Fruit fly (Drosophila melanogaster) whole organism, embryonic: ENCODE data around the gene ZnT63C.

Experiments used
- Adf1 ChIP-seq: fragments of 200-800 bp; sonication (Bioruptor generic); IDR thresholded peaks from 2 replicates; pipeline ENCODE4 v1.3.6; 2022; ENCODE audit warnings: missing biosample characterization, missing genetic modification characterization
- CG10321 ChIP-seq: fragments of 200-800 bp; sonication (Bioruptor generic); IDR thresholded peaks from 2 replicates; pipeline ENCODE4 v1.3.6; 2022; ENCODE audit warnings: missing biosample characterization, missing genetic modification characterization
- CG12236 ChIP-seq: fragments of 200-800 bp; sonication (Bioruptor generic); optimal IDR thresholded peaks from 2 replicates; lab custom pipeline; 2016; ENCODE audit warnings: missing biosample characterization, missing genetic modification characterization
- CG13287 ChIP-seq: fragments of 200-800 bp; sonication (Bioruptor generic); IDR thresholded peaks from 2 replicates; pipeline ENCODE4 v1.3.6; 2022; ENCODE audit warnings: missing biosample characterization, missing genetic modification characterization; ENCODE audit not compliant: partially characterized antibody
- CG14050 ChIP-seq: fragments of 200-800 bp; sonication (Bioruptor generic); IDR thresholded peaks from 3 replicates; pipeline ENCODE4 v1.3.6; 2022; ENCODE audit warnings: missing biosample characterization, missing genetic modification characterization
- CG14860 ChIP-seq: fragments of 200-800 bp; sonication (Bioruptor generic); IDR thresholded peaks from 3 replicates; pipeline ENCODE4 v1.3.6; 2022; ENCODE audit warnings: missing biosample characterization, missing genetic modification characterization; ENCODE audit not compliant: partially characterized antibody
- CG15073 ChIP-seq: fragments of 200-800 bp; sonication (Bioruptor generic); optimal IDR thresholded peaks from 2 replicates; lab custom pipeline; 2016; ENCODE audit warnings: missing biosample characterization, missing genetic modification characterization
- CG16815 ChIP-seq: fragments of 200-800 bp; sonication (Bioruptor generic); optimal IDR thresholded peaks from 3 replicates; lab custom pipeline; 2017; ENCODE audit warnings: missing biosample characterization, mild to moderate bottlenecking, missing genetic modification characterization
- CG1792 ChIP-seq: fragments of 200-800 bp; sonication (Bioruptor generic); optimal IDR thresholded peaks from 2 replicates; lab custom pipeline; 2016; ENCODE audit warnings: missing biosample characterization, missing genetic modification characterization
- CG2120 ChIP-seq: fragments of 200-800 bp; sonication (Bioruptor generic); optimal IDR thresholded peaks from 3 replicates; lab custom pipeline; 2016; ENCODE audit warnings: missing biosample characterization, missing genetic modification characterization
- CG2129 ChIP-seq: fragments of 200-800 bp; sonication (Bioruptor generic); IDR thresholded peaks from 2 replicates; pipeline ENCODE4 v1.3.6; 2022; ENCODE audit warnings: missing biosample characterization, missing genetic modification characterization; ENCODE audit not compliant: partially characterized antibody
- CG2889 ChIP-seq: fragments of 200-800 bp; sonication (Bioruptor generic); IDR thresholded peaks from 3 replicates; pipeline ENCODE4 v1.3.6; 2022; ENCODE audit warnings: missing biosample characterization, missing genetic modification characterization
- CG3163 ChIP-seq: fragments of 200-800 bp; sonication (Bioruptor generic); optimal IDR thresholded peaks from 3 replicates; lab custom pipeline; 2016; ENCODE audit warnings: missing biosample characterization, missing genetic modification characterization
- CG32772 ChIP-seq: fragments of 200-800 bp; sonication (Bioruptor generic); IDR thresholded peaks from 2 replicates; pipeline ENCODE4 v1.3.6; 2022; ENCODE audit warnings: missing biosample characterization, missing genetic modification characterization
- CG34376 ChIP-seq: fragments of 200-800 bp; sonication (Bioruptor generic); optimal IDR thresholded peaks from 2 replicates; lab custom pipeline; 2018; ENCODE audit warnings: missing biosample characterization, mild to moderate bottlenecking, missing genetic modification characterization
- CG43689 ChIP-seq: fragments of 200-800 bp; sonication (Bioruptor generic); IDR thresholded peaks from 2 replicates; pipeline ENCODE4 v1.3.6; 2022; ENCODE audit warnings: missing biosample characterization, missing genetic modification characterization
- CG4820 ChIP-seq: fragments of 200-800 bp; sonication (Bioruptor generic); optimal IDR thresholded peaks from 3 replicates; lab custom pipeline; 2016; ENCODE audit warnings: missing biosample characterization, missing genetic modification characterization
- CG5245 ChIP-seq: fragments of 200-800 bp; sonication (Bioruptor generic); optimal IDR thresholded peaks from 3 replicates; lab custom pipeline; 2016; ENCODE audit warnings: missing biosample characterization, missing genetic modification characterization
- CG6175 ChIP-seq: fragments of 200-800 bp; sonication (Bioruptor generic); IDR thresholded peaks from 3 replicates; pipeline ENCODE4 v1.3.6; 2022; ENCODE audit warnings: missing biosample characterization, missing genetic modification characterization
- CG6765 ChIP-seq: fragments of 200-800 bp; sonication (Bioruptor generic); optimal IDR thresholded peaks from 3 replicates; lab custom pipeline; 2017; ENCODE audit warnings: missing biosample characterization, mild to moderate bottlenecking, missing genetic modification characterization
- CG6854 ChIP-seq: fragments of 200-800 bp; sonication (Bioruptor generic); optimal IDR thresholded peaks from 3 replicates; lab custom pipeline; 2017; ENCODE audit warnings: missing biosample characterization, mild to moderate bottlenecking, missing genetic modification characterization
- CG8359 ChIP-seq: fragments of 200-800 bp; sonication (Bioruptor generic); optimal IDR thresholded peaks from 2 replicates; lab custom pipeline; 2017; ENCODE audit warnings: missing biosample characterization, mild to moderate bottlenecking, missing genetic modification characterization, borderline replicate concordance
- CG8924 ChIP-seq: fragments of 200-800 bp; optimal IDR thresholded peaks from 3 replicates; lab custom pipeline; 2019; ENCODE audit warnings: missing biosample characterization, mild to moderate bottlenecking, missing genetic modification characterization, moderate library complexity
- CG9215 ChIP-seq: fragments of 200-800 bp; sonication (Bioruptor generic); IDR thresholded peaks from 2 replicates; pipeline ENCODE4 v1.3.6; 2022; ENCODE audit warnings: missing biosample characterization, missing genetic modification characterization
- CG9727 ChIP-seq: fragments of 200-800 bp; sonication (Bioruptor generic); optimal IDR thresholded peaks from 3 replicates; lab custom pipeline; 2017; ENCODE audit warnings: missing biosample characterization, mild to moderate bottlenecking, missing genetic modification characterization
- CrebB ChIP-seq: fragments of 200-800 bp; sonication (Bioruptor generic); optimal IDR thresholded peaks from 3 replicates; lab custom pipeline; 2018; ENCODE audit warnings: missing biosample characterization, mild to moderate bottlenecking, missing genetic modification characterization
- Dip2 ChIP-seq: fragments of 200-800 bp; sonication (Bioruptor generic); IDR thresholded peaks from 2 replicates; pipeline ENCODE4 v1.3.6; 2022; ENCODE audit warnings: missing biosample characterization, missing genetic modification characterization
- Doc2 ChIP-seq: fragments of 200-800 bp; sonication (Bioruptor generic); IDR thresholded peaks from 2 replicates; pipeline ENCODE4 v1.3.6; 2022; ENCODE audit warnings: missing biosample characterization, missing genetic modification characterization
- Fer2 ChIP-seq: fragments of 200-800 bp; sonication (Bioruptor generic); optimal IDR thresholded peaks from 2 replicates; lab custom pipeline; 2018; ENCODE audit warnings: missing biosample characterization, mild to moderate bottlenecking, missing genetic modification characterization, moderate library complexity
- Med ChIP-seq: fragments of 200-800 bp; sonication (Bioruptor generic); peaks from one replicate; lab custom pipeline; 2016; ENCODE audit warnings: missing biosample characterization, missing genetic modification characterization, mild to moderate bottlenecking, inconsistent platforms, moderate library complexity
- Ptx1 ChIP-seq: fragments of 200-800 bp; sonication (Bioruptor generic); IDR thresholded peaks from 2 replicates; pipeline ENCODE4 v1.3.6; 2022; ENCODE audit warnings: missing biosample characterization, missing genetic modification characterization
- Rfx ChIP-seq: fragments of 200-800 bp; sonication (Bioruptor generic); IDR thresholded peaks from 2 replicates; pipeline ENCODE4 v1.3.6; 2022; ENCODE audit warnings: missing biosample characterization, missing genetic modification characterization
- Sin3A ChIP-seq: fragments of >200 bp; optimal IDR thresholded peaks from 2 replicates; lab custom pipeline; 2018
- Six4 ChIP-seq: fragments of 200-800 bp; sonication (Bioruptor generic); optimal IDR thresholded peaks from 2 replicates; lab custom pipeline; 2016; ENCODE audit warnings: missing biosample characterization, missing genetic modification characterization
- Spps ChIP-seq: fragments of 200-800 bp; sonication (Bioruptor generic); optimal IDR thresholded peaks from 2 replicates; lab custom pipeline; 2018; ENCODE audit warnings: missing biosample characterization, mild to moderate bottlenecking, missing genetic modification characterization
- Xrp1 ChIP-seq: fragments of 200-800 bp; sonication (Bioruptor generic); IDR thresholded peaks from 2 replicates; pipeline ENCODE4 v1.3.6; 2022; ENCODE audit warnings: missing biosample characterization, missing genetic modification characterization
- ab ChIP-seq: fragments of 200-800 bp; sonication (Bioruptor generic); optimal IDR thresholded peaks from 2 replicates; lab custom pipeline; 2016; ENCODE audit warnings: missing biosample characterization, missing genetic modification characterization
- crp ChIP-seq, 2 experiments: fragments of 200-800 bp; sonication (Bioruptor generic); optimal IDR thresholded peaks; 2 replicates in 1 of 2; 3 replicates in 1 of 2; lab custom pipeline; 2017; ENCODE audit warnings: missing biosample characterization in 2 of 2, missing genetic modification characterization in 2 of 2, mild to moderate bottlenecking in 1 of 2, moderate library complexity in 1 of 2
- dmrt11E ChIP-seq: fragments of 200-800 bp; sonication (Bioruptor generic); optimal IDR thresholded peaks from 3 replicates; lab custom pipeline; 2018; ENCODE audit warnings: missing biosample characterization, mild to moderate bottlenecking, missing genetic modification characterization, moderate library complexity
- ewg ChIP-seq: fragments of 200-800 bp; sonication (Bioruptor generic); optimal IDR thresholded peaks from 3 replicates; lab custom pipeline; 2017; ENCODE audit warnings: mild to moderate bottlenecking, missing biosample characterization, missing genetic modification reagents, missing genetic modification characterization
- eyg ChIP-seq: fragments of 200-800 bp; sonication (Bioruptor generic); optimal IDR thresholded peaks from 3 replicates; lab custom pipeline; 2016; ENCODE audit warnings: missing biosample characterization, missing genetic modification characterization
- ftz-f1 ChIP-seq: fragments of 200-800 bp; sonication (Bioruptor generic); optimal IDR thresholded peaks from 2 replicates; lab custom pipeline; 2016; ENCODE audit warnings: missing biosample characterization, missing genetic modification characterization
- gcm ChIP-seq: fragments of 200-800 bp; sonication (Bioruptor generic); optimal IDR thresholded peaks from 2 replicates; lab custom pipeline; 2019; ENCODE audit warnings: missing biosample characterization, mild to moderate bottlenecking, missing genetic modification characterization, moderate library complexity
- her ChIP-seq: fragments of 200-800 bp; sonication (Bioruptor generic); optimal IDR thresholded peaks from 2 replicates; lab custom pipeline; 2016; ENCODE audit warnings: missing biosample characterization, missing genetic modification characterization
- ind ChIP-seq: fragments of 200-800 bp; sonication (Bioruptor generic); optimal IDR thresholded peaks from 3 replicates; lab custom pipeline; 2016; ENCODE audit warnings: missing biosample characterization, missing genetic modification characterization
- lilli ChIP-seq: fragments of 200-800 bp; sonication (Bioruptor generic); optimal IDR thresholded peaks from 3 replicates; lab custom pipeline; 2016; ENCODE audit warnings: missing biosample characterization, missing genetic modification characterization
- lola ChIP-seq, 3 experiments: fragments of >200 bp in 2 of 3; fragments of 200-800 bp in 1 of 3; sonication (Bioruptor generic) in 1 of 3; optimal IDR thresholded peaks; 2 replicates each; lab custom pipeline; 2017 to 2019; ENCODE audit warnings: missing biosample characterization in 3 of 3, missing genetic modification characterization in 3 of 3, mild to moderate bottlenecking in 1 of 3, moderate library complexity in 1 of 3
- seq ChIP-seq: fragments of 200-800 bp; sonication (Bioruptor generic); IDR thresholded peaks from 2 replicates; pipeline ENCODE4 v1.3.6; 2022; ENCODE audit warnings: missing biosample characterization, missing genetic modification characterization
- sim ChIP-seq: fragments of 200-800 bp; sonication (Bioruptor generic); IDR thresholded peaks from 2 replicates; pipeline ENCODE4 v1.3.6; 2022; ENCODE audit warnings: missing biosample characterization, missing genetic modification characterization
- stwl ChIP-seq: fragments of 200-800 bp; sonication (Bioruptor generic); optimal IDR thresholded peaks from 3 replicates; lab custom pipeline; 2018; ENCODE audit warnings: missing biosample characterization, mild to moderate bottlenecking, missing genetic modification characterization, moderate library complexity
- zfh2 ChIP-seq: fragments of 200-800 bp; sonication (Bioruptor generic); optimal IDR thresholded peaks from 2 replicates; lab custom pipeline; 2016; ENCODE audit warnings: missing biosample characterization, missing genetic modification characterization

ZnT63C gene

DNA sequence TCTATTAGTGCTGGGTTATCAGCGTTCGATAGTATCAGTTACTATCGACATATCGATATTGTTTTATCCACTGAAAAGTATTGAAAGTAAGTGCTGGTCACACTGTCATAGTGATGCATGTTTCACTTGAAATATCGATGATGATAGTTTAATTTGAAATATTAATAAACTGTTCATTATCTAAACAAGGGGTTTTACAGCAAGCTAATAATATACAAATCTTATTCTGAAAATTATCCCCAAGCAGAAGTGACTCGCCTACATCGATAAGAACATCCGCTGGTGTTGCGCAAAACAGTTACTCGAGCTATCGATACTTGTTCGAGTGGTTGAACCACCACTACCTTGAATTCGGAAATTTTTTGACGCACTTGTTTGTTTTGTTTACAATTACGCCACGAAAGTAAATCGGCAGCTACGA, 15.7 kb downstream of the ZnT63C start, which contains the start of the genes PIG-C, CG12016 and Dpm2 (continued):
- no peak for TF ChIP-seq sim (GFP tag; lab: Robert Waterston, UW)
- TF ChIP-seq CG43689 (GFP tag; lab: Robert Waterston, UW) = no peak
- peak; percentile 49 for TF ChIP-seq ab
- peak; percentile 48 for TF ChIP-seq ftz-f1
- peak; percentile 93 for TF ChIP-seq Med (GFP tag; lab: Kevin White, UChicago)
- 0 out of 2 replicates have a peak, but pooled peaks have one; percentile 14 for TF ChIP-seq Adf1 (GFP tag; lab: Robert Waterston, UW)
- TF ChIP-seq Sin3A (lab: Kevin White, UChicago) = peak; percentile 77
- peak; percentile 43 for TF ChIP-seq dmrt11E
- TF ChIP-seq eyg (GFP tag; lab: Kevin White, UChicago) = no peak
- peak; percentile 53 for TF ChIP-seq CG1792 (GFP tag; lab: Kevin White, UChicago)
- peak; percentile 50 for TF ChIP-seq CG9727
- TF ChIP-seq CG8359 = no peak
- TF ChIP-seq ewg (GFP tag; lab: Kevin White, UChicago) = peak; percentile 80
- peak; percentile 95 for TF ChIP-seq CG2129
- peak; percentile 97 for TF ChIP-seq CG13287 (GFP tag; lab: Robert Waterston, UW)
- TF ChIP-seq CG6175 = no peak
- peak; percentile 69 for TF ChIP-seq Ptx1
- TF ChIP-seq CG4820 (GFP tag; lab: Kevin White, UChicago) = peak; percentile 64
- TF ChIP-seq lola (GFP tag; optimal IDR thresholded peaks at IDR 0.05; lab: Kevin White, UChicago) = peak in 1 of 3 experiments; percentile 62
- no peak for TF ChIP-seq CG8924 (tag; lab: Kevin White, UChicago)
- TF ChIP-seq Six4 = peak; percentile 38
- peak; percentile 83 for TF ChIP-seq zfh2 (GFP tag; lab: Kevin White, UChicago)
- peak; percentile 81 for TF ChIP-seq ind (GFP tag; lab: Kevin White, UChicago)
- no peak for TF ChIP-seq CG5245 (GFP tag; lab: Kevin White, UChicago)
- TF ChIP-seq CG2889 (GFP tag; lab: Robert Waterston, UW) = 0 out of 3 replicates have a peak, but pooled peaks have one; percentile 38
- peak; percentile 89 for TF ChIP-seq CG2120 (GFP tag; lab: Kevin White, UChicago)
- TF ChIP-seq CG14860 (GFP tag; lab: Robert Waterston, UW) = peak; percentile 96
- no peak for TF ChIP-seq CG6854 (GFP tag; lab: Kevin White, UChicago)
- TF ChIP-seq CG9215 = no peak; the same call in none of the 2 replicates
- peak; percentile 92 for TF ChIP-seq stwl
- peak; percentile 31 for TF ChIP-seq CG16815 (GFP tag; lab: Kevin White, UChicago)
- no peak for TF ChIP-seq Spps (tag; lab: Kevin White, UChicago)
- TF ChIP-seq CG14050 = 0 out of 3 replicates have a peak, but pooled peaks have one; percentile 28
- no peak for TF ChIP-seq CG10321 (GFP tag; lab: Robert Waterston, UW)
- peak; percentile 89 for TF ChIP-seq lilli (GFP tag; lab: Kevin White, UChicago)
- peak; percentile 81 for TF ChIP-seq Rfx (GFP tag; lab: Robert Waterston, UW)
- no peak for TF ChIP-seq CG12236 (GFP tag; lab: Kevin White, UChicago)
- TF ChIP-seq Xrp1 = peak; percentile 53; the same call in 1 of the 2 replicates
- peak; percentile 18 for TF ChIP-seq her (GFP tag; lab: Kevin White, UChicago)
- TF ChIP-seq CG34376 (GFP tag; lab: Kevin White, UChicago) = peak; percentile 53
- peak; percentile 62 for TF ChIP-seq Fer2 (tag; lab: Kevin White, UChicago)
- no peak for TF ChIP-seq CG6765 (GFP tag; lab: Kevin White, UChicago)
- peak in 1 of 2 experiments; percentile 5 for TF ChIP-seq crp (GFP tag; optimal IDR thresholded peaks at IDR 0.05; lab: Kevin White, UChicago)
- TF ChIP-seq CG15073 (GFP tag; lab: Kevin White, UChicago) = no peak
- peak; percentile 57; the same call in 1 of the 2 replicates for TF ChIP-seq CG32772 (GFP tag; lab: Robert Waterston, UW)
- no peak for TF ChIP-seq seq (GFP tag; lab: Robert Waterston, UW)
- TF ChIP-seq CG3163 (GFP tag; lab: Kevin White, UChicago) = peak; percentile 51
- peak; percentile 21 for TF ChIP-seq CrebB
- TF ChIP-seq Dip2 (GFP tag; lab: Robert Waterston, UW) = no peak
- no peak for TF ChIP-seq Doc2 (GFP tag; lab: Robert Waterston, UW)
- TF ChIP-seq gcm = peak; percentile 50
